Fruit fly (Drosophila melanogaster): ENCODE data around the gene RFeSP.
A peak's percentile ranks its signal among the peaks of the same experiment; 100 is the strongest.

The RFeSP gene

dm6 chr2L:1646499-1646898 is 32.5 kb upstream of the RFeSP start (continued):
- TF ChIP-seq en (GFP tag; optimal IDR thresholded peaks at IDR 0.05) (no peak), CG4707 (GFP tag; optimal IDR thresholded peaks at IDR 0.05) (no peak), Atf-2 (GFP tag; optimal IDR thresholded peaks at IDR 0.05) (no peak), dan (GFP tag; IDR thresholded peaks at IDR 0.05) (no peak), CG2116 (GFP tag; optimal IDR thresholded peaks at IDR 0.05) (no peak), CG17361 (GFP tag; IDR thresholded peaks at IDR 0.05) (peak; percentile 54; the same call in 2 of the 3 replicates), Hr39 (optimal IDR thresholded peaks at IDR 0.05) (no peak), pfk (GFP tag; optimal IDR thresholded peaks at IDR 0.05) (no peak), CG17328 (GFP tag; IDR thresholded peaks at IDR 0.05) (peak; percentile 9; the same call in 1 of the 2 replicates), klu (GFP tag; IDR thresholded peaks at IDR 0.05) (no peak), z (GFP tag; IDR thresholded peaks at IDR 0.05) (no peak), az2 (GFP tag; optimal IDR thresholded peaks at IDR 0.05) (no peak), mld (GFP tag; IDR thresholded peaks at IDR 0.05; ENCODE audit: partially characterized antibody) (no peak), B-H1 (GFP tag; IDR thresholded peaks at IDR 0.05) (no peak), CG6654 (GFP tag; optimal IDR thresholded peaks at IDR 0.05) (no peak), D (optimal IDR thresholded peaks at IDR 0.05) (no peak), D (GFP tag; optimal IDR thresholded peaks at IDR 0.05) (peak; percentile 27), CG10366 (GFP tag; IDR thresholded peaks at IDR 0.05) (no peak), Abd-B (GFP tag; optimal IDR thresholded peaks at IDR 0.05) (no peak), CG12299 (tag; optimal IDR thresholded peaks at IDR 0.05) (no peak), CG15514 (GFP tag; optimal IDR thresholded peaks at IDR 0.05) (no peak), CG2199 (GFP tag; IDR thresholded peaks at IDR 0.05) (no peak), CG4617 (GFP tag; optimal IDR thresholded peaks at IDR 0.05; ENCODE audit: borderline replicate concordance) (no peak), CG6689 (GFP tag; IDR thresholded peaks at IDR 0.05) (peak; percentile 57), maf-S (GFP tag; optimal IDR thresholded peaks at IDR 0.05) (no peak), Bgb (GFP tag; IDR thresholded peaks at IDR 0.05; ENCODE audit: partially characterized antibody) (no peak), CG32532 (GFP tag; IDR thresholded peaks at IDR 0.05) (no peak), ac (GFP tag; optimal IDR thresholded peaks at IDR 0.05) (no peak), Sox102F (GFP tag; optimal IDR thresholded peaks at IDR 0.05) (peak; percentile 68), MBD-R2 (GFP tag; IDR thresholded peaks at IDR 0.05) (no peak), CG9932 (GFP tag; IDR thresholded peaks at IDR 0.05) (no peak), gem (tag; optimal IDR thresholded peaks at IDR 0.05) (peak; percentile 58), ftz-f1 (GFP tag; optimal IDR thresholded peaks at IDR 0.05) (no peak), CG14050 (GFP tag; IDR thresholded peaks at IDR 0.05) (no peak), D19A (tag; optimal IDR thresholded peaks at IDR 0.05) (peak; percentile 23), hth (optimal IDR thresholded peaks at IDR 0.05) (no peak), nau (GFP tag; optimal IDR thresholded peaks at IDR 0.05) (peak; percentile 34), Oli (tag; optimal IDR thresholded peaks at IDR 0.05) (peak; percentile 45), CkIIα-i1 (GFP tag; IDR thresholded peaks at IDR 0.05) (no peak), CG17186 (GFP tag; optimal IDR thresholded peaks at IDR 0.05) (peak; percentile 8), Dad (GFP tag; optimal IDR thresholded peaks at IDR 0.05) (no peak), CG6254 (GFP tag; optimal IDR thresholded peaks at IDR 0.05) (peak; percentile 45), slou (GFP tag; optimal IDR thresholded peaks at IDR 0.05) (no peak), CG4328 (GFP tag; optimal IDR thresholded peaks at IDR 0.05) (no peak), pum (GFP tag; optimal IDR thresholded peaks at IDR 0.05) (no peak), Lhr (GFP tag; optimal IDR thresholded peaks at IDR 0.05) (no peak), CG15073 (GFP tag; optimal IDR thresholded peaks at IDR 0.05) (no peak), eyg (GFP tag; optimal IDR thresholded peaks at IDR 0.05) (no peak), Mes4 (GFP tag; optimal IDR thresholded peaks at IDR 0.05) (no peak), CG18599 (GFP tag; optimal IDR thresholded peaks at IDR 0.05) (peak; percentile 24), BtbVII (GFP tag; optimal IDR thresholded peaks at IDR 0.05) (no peak), CG7745 (tag; optimal IDR thresholded peaks at IDR 0.05) (no peak), CG2202 (tag; optimal IDR thresholded peaks at IDR 0.05) (no peak)

Data from whole organism, embryonic.